Fruit fly (Drosophila melanogaster) whole organism, embryonic: ENCODE measurements around the gene Rsbp15.
A peak's percentile ranks its signal among the peaks of the same experiment; 100 is the strongest.

Experiments used
- CG10321 ChIP-seq: fragments of 200-800 bp; sonication (Bioruptor generic); IDR thresholded peaks from 2 replicates; pipeline ENCODE4 v1.3.6; 2022; ENCODE audit warnings: missing biosample characterization, missing genetic modification characterization
- CG10565 ChIP-seq: fragments of 200-800 bp; sonication (Bioruptor generic); optimal IDR thresholded peaks from 3 replicates; lab custom pipeline; 2016; ENCODE audit warnings: missing biosample characterization, mild to moderate bottlenecking, missing genetic modification characterization
- CG11456 ChIP-seq: fragments of 200-800 bp; sonication (Bioruptor generic); IDR thresholded peaks from 3 replicates; pipeline ENCODE4 v1.3.6; 2022; ENCODE audit warnings: missing biosample characterization, missing genetic modification characterization
- CG11723 ChIP-seq: fragments of 200-800 bp; sonication (Bioruptor generic); optimal IDR thresholded peaks from 2 replicates; lab custom pipeline; 2017; ENCODE audit warnings: missing biosample characterization, mild to moderate bottlenecking, missing genetic modification characterization
- CG12942 ChIP-seq: fragments of 200-800 bp; sonication (Bioruptor generic); optimal IDR thresholded peaks from 3 replicates; lab custom pipeline; 2016; ENCODE audit warnings: missing biosample characterization, missing genetic modification characterization
- CG15011 ChIP-seq: fragments of 200-800 bp; sonication (Bioruptor generic); optimal IDR thresholded peaks from 3 replicates; lab custom pipeline; 2018; ENCODE audit warnings: missing biosample characterization, mild to moderate bottlenecking, missing genetic modification characterization
- CG17385 ChIP-seq: fragments of 200-800 bp; sonication (Bioruptor generic); optimal IDR thresholded peaks from 3 replicates; lab custom pipeline; 2018; ENCODE audit warnings: missing biosample characterization, mild to moderate bottlenecking, missing genetic modification characterization
- CG18011 ChIP-seq: fragments of 200-800 bp; sonication (Bioruptor generic); optimal IDR thresholded peaks from 2 replicates; lab custom pipeline; 2017; ENCODE audit warnings: missing biosample characterization, missing genetic modification characterization, mild to moderate bottlenecking, moderate library complexity, missing genotype
- CG2120 ChIP-seq: fragments of 200-800 bp; sonication (Bioruptor generic); optimal IDR thresholded peaks from 3 replicates; lab custom pipeline; 2016; ENCODE audit warnings: missing biosample characterization, missing genetic modification characterization
- CG2875 ChIP-seq: fragments of 200-800 bp; sonication (Bioruptor generic); optimal IDR thresholded peaks from 2 replicates; lab custom pipeline; 2017; ENCODE audit warnings: missing biosample characterization, mild to moderate bottlenecking, missing genetic modification characterization, missing genetic modification reagents
- CG32532 ChIP-seq: fragments of 200-800 bp; sonication (Bioruptor generic); IDR thresholded peaks from 2 replicates; pipeline ENCODE4 v1.3.6; 2022; ENCODE audit warnings: missing biosample characterization, missing genetic modification characterization
- CG34224 ChIP-seq: fragments of 200-800 bp; sonication (Bioruptor generic); IDR thresholded peaks from 3 replicates; pipeline ENCODE4 v1.3.6; 2022; ENCODE audit warnings: missing biosample characterization, missing genetic modification characterization; ENCODE audit not compliant: partially characterized antibody
- CG4730 ChIP-seq: fragments of 200-800 bp; sonication (Bioruptor generic); IDR thresholded peaks from 2 replicates; pipeline ENCODE4 v1.3.6; 2022; ENCODE audit warnings: missing biosample characterization, missing genetic modification characterization
- CG5953 ChIP-seq: fragments of 200-800 bp; sonication (Bioruptor generic); IDR thresholded peaks from 2 replicates; pipeline ENCODE4 v1.3.6; 2022; ENCODE audit warnings: missing biosample characterization, missing genetic modification characterization
- CG7963 ChIP-seq: fragments of 200-800 bp; sonication (Bioruptor generic); IDR thresholded peaks from 3 replicates; pipeline ENCODE4 v1.3.6; 2022; ENCODE audit warnings: missing biosample characterization, missing genetic modification characterization; ENCODE audit not compliant: partially characterized antibody
- CG8290 ChIP-seq, 3 experiments: fragments of 200-800 bp; sonication (Bioruptor generic); optimal IDR thresholded peaks; 2 replicates each; lab custom pipeline; 2016 to 2019; ENCODE audit warnings: missing biosample characterization in 3 of 3, missing genetic modification characterization in 3 of 3, mild to moderate bottlenecking in 2 of 3, moderate library complexity in 1 of 3
- CG9932 ChIP-seq: fragments of 200-800 bp; sonication (Bioruptor generic); IDR thresholded peaks from 2 replicates; pipeline ENCODE4 v1.3.6; 2022; ENCODE audit warnings: missing biosample characterization, missing genetic modification characterization
- Dp ChIP-seq: fragments of 200-800 bp; sonication (Bioruptor generic); optimal IDR thresholded peaks from 2 replicates; lab custom pipeline; 2018; ENCODE audit warnings: missing biosample characterization, mild to moderate bottlenecking, missing genetic modification characterization, moderate library complexity
- Fer3 ChIP-seq: fragments of 200-800 bp; sonication (Bioruptor generic); optimal IDR thresholded peaks from 2 replicates; lab custom pipeline; 2018; ENCODE audit warnings: missing biosample characterization, mild to moderate bottlenecking, missing genetic modification characterization, moderate library complexity
- HLH4C ChIP-seq: fragments of 200-800 bp; sonication (Bioruptor generic); IDR thresholded peaks from 3 replicates; pipeline ENCODE4 v1.3.6; 2022; ENCODE audit warnings: missing biosample characterization, missing genetic modification characterization; ENCODE audit not compliant: partially characterized antibody
- HmgZ ChIP-seq: fragments of 200-800 bp; sonication (Bioruptor generic); optimal IDR thresholded peaks from 2 replicates; lab custom pipeline; 2018; ENCODE audit warnings: missing biosample characterization, mild to moderate bottlenecking, missing genetic modification characterization
- Lim3 ChIP-seq: fragments of 200-800 bp; sonication (Bioruptor generic); IDR thresholded peaks from 2 replicates; pipeline ENCODE4 v1.3.6; 2022; ENCODE audit warnings: missing biosample characterization, missing genetic modification characterization
- Mad ChIP-seq: fragments of 200-800 bp; sonication (Bioruptor generic); optimal IDR thresholded peaks from 2 replicates; lab custom pipeline; 2016; ENCODE audit warnings: missing biosample characterization, missing genetic modification characterization
- Mrtf ChIP-seq: fragments of 200-800 bp; sonication (Bioruptor generic); IDR thresholded peaks from 3 replicates; pipeline ENCODE4 v1.3.6; 2022; ENCODE audit warnings: missing biosample characterization, missing genetic modification characterization
- Tbp ChIP-seq: fragments of >200 bp; optimal IDR thresholded peaks from 2 replicates; lab custom pipeline; 2018; ENCODE audit warnings: missing biosample characterization, missing genetic modification characterization
- Trl ChIP-seq, 3 experiments: fragments of >200 bp in 2 of 3; fragments of 200-800 bp in 1 of 3; sonication (Bioruptor generic) in 1 of 3; optimal IDR thresholded peaks; 2 replicates in 1 of 3; 3 replicates in 2 of 3; lab custom pipeline; 2016 to 2017; ENCODE audit warnings: missing biosample characterization in 1 of 3, missing genetic modification characterization in 1 of 3
- bbx ChIP-seq: fragments of 200-800 bp; sonication (Bioruptor generic); IDR thresholded peaks from 2 replicates; pipeline ENCODE4 v1.3.6; 2022; ENCODE audit warnings: missing biosample characterization, missing genetic modification characterization; ENCODE audit not compliant: partially characterized antibody
- chif ChIP-seq, 2 experiments: fragments of 200-800 bp; sonication (Bioruptor generic); optimal IDR thresholded peaks; 3 replicates each; lab custom pipeline; 2016; ENCODE audit warnings: missing biosample characterization in 2 of 2, missing genetic modification characterization in 2 of 2
- chm ChIP-seq: fragments of 200-800 bp; sonication (Bioruptor generic); IDR thresholded peaks from 2 replicates; pipeline ENCODE4 v1.3.6; 2022; ENCODE audit warnings: missing biosample characterization, missing genetic modification characterization
- corto ChIP-seq: fragments of 200-800 bp; sonication (Bioruptor generic); optimal IDR thresholded peaks from 2 replicates; lab custom pipeline; 2016; ENCODE audit warnings: missing biosample characterization, mild to moderate bottlenecking, missing genetic modification characterization, moderate library complexity
- croc ChIP-seq: fragments of 200-800 bp; sonication (Bioruptor generic); conservative IDR thresholded peaks from 3 replicates; pipeline ENCODE4 v1.3.6; 2022; ENCODE audit warnings: missing biosample characterization, missing genetic modification characterization
- da ChIP-seq: fragments of 200-800 bp; sonication (Bioruptor generic); optimal IDR thresholded peaks from 2 replicates; lab custom pipeline; 2016; ENCODE audit warnings: missing biosample characterization, missing genetic modification characterization
- emc ChIP-seq: fragments of 200-800 bp; sonication (Bioruptor generic); optimal IDR thresholded peaks from 2 replicates; lab custom pipeline; 2016; ENCODE audit warnings: missing biosample characterization, missing genetic modification characterization
- gt ChIP-seq: fragments of 200-800 bp; sonication (Bioruptor generic); IDR thresholded peaks from 2 replicates; pipeline ENCODE4 v1.3.6; 2022; ENCODE audit warnings: missing biosample characterization, missing genetic modification characterization
- hb ChIP-seq: fragments of 200-800 bp; sonication (Bioruptor generic); IDR thresholded peaks from 3 replicates; pipeline ENCODE4 v1.3.6; 2022; ENCODE audit warnings: missing biosample characterization, missing genetic modification characterization; ENCODE audit not compliant: partially characterized antibody
- lab ChIP-seq: fragments of 200-800 bp; sonication (Bioruptor generic); optimal IDR thresholded peaks from 3 replicates; lab custom pipeline; 2017; ENCODE audit warnings: missing biosample characterization, missing genetic modification characterization, mild to moderate bottlenecking, moderate library complexity, missing genetic modification reagents
- mirr ChIP-seq: fragments of 200-800 bp; sonication (Bioruptor generic); optimal IDR thresholded peaks from 3 replicates; lab custom pipeline; 2018; ENCODE audit warnings: missing biosample characterization, mild to moderate bottlenecking, missing genetic modification characterization
- nmo ChIP-seq: fragments of 200-800 bp; sonication (Bioruptor generic); optimal IDR thresholded peaks from 2 replicates; lab custom pipeline; 2018; ENCODE audit warnings: missing biosample characterization, mild to moderate bottlenecking, missing genetic modification characterization, moderate library complexity
- pb ChIP-seq: fragments of 200-800 bp; sonication (Bioruptor generic); optimal IDR thresholded peaks from 3 replicates; lab custom pipeline; 2016; ENCODE audit warnings: missing biosample characterization, missing genetic modification characterization
- pzg ChIP-seq: fragments of 200-800 bp; sonication (Bioruptor generic); optimal IDR thresholded peaks from 3 replicates; lab custom pipeline; 2018; ENCODE audit warnings: missing biosample characterization, mild to moderate bottlenecking, missing genetic modification characterization, moderate library complexity
- sc ChIP-seq, 3 experiments: fragments of >200 bp in 2 of 3; fragments of 200-800 bp in 1 of 3; sonication (Bioruptor generic) in 1 of 3; optimal IDR thresholded peaks; 2 replicates in 2 of 3; 3 replicates in 1 of 3; lab custom pipeline; 2017; ENCODE audit warnings: mild to moderate bottlenecking in 1 of 3, missing biosample characterization in 1 of 3, missing genetic modification characterization in 1 of 3, missing genetic modification reagents in 1 of 3
- scrt ChIP-seq: fragments of 200-800 bp; sonication (Bioruptor generic); optimal IDR thresholded peaks from 2 replicates; lab custom pipeline; 2018; ENCODE audit warnings: missing biosample characterization, mild to moderate bottlenecking, missing genetic modification characterization, moderate library complexity
- slou ChIP-seq: fragments of 200-800 bp; sonication (Bioruptor generic); optimal IDR thresholded peaks from 3 replicates; lab custom pipeline; 2016; ENCODE audit warnings: missing biosample characterization, missing genetic modification characterization
- sr ChIP-seq: fragments of 200-800 bp; sonication (Bioruptor generic); IDR thresholded peaks from 3 replicates; pipeline ENCODE4 v1.3.6; 2022; ENCODE audit warnings: missing biosample characterization, missing genetic modification characterization
- ssp ChIP-seq: fragments of 200-800 bp; sonication (Bioruptor generic); IDR thresholded peaks from 2 replicates; pipeline ENCODE4 v1.3.6; 2022; ENCODE audit warnings: missing biosample characterization, missing genetic modification characterization
- sug ChIP-seq: fragments of 200-800 bp; optimal IDR thresholded peaks from 2 replicates; lab custom pipeline; 2019; ENCODE audit warnings: missing biosample characterization, mild to moderate bottlenecking, missing genetic modification characterization, moderate library complexity
- twi ChIP-seq: fragments of 200-800 bp; optimal IDR thresholded peaks from 2 replicates; lab custom pipeline; 2019; ENCODE audit warnings: missing biosample characterization, mild to moderate bottlenecking, missing genetic modification characterization, moderate library complexity
- vfl ChIP-seq: fragments of 200-800 bp; sonication (Bioruptor generic); optimal IDR thresholded peaks from 2 replicates; lab custom pipeline; 2016; ENCODE audit warnings: missing biosample characterization, missing genetic modification characterization
- zen ChIP-seq: fragments of 200-800 bp; sonication (Bioruptor generic); optimal IDR thresholded peaks from 3 replicates; lab custom pipeline; 2018; ENCODE audit warnings: missing biosample characterization, mild to moderate bottlenecking, missing genetic modification characterization, moderate library complexity
- zen2 ChIP-seq: fragments of 200-800 bp; sonication (Bioruptor generic); IDR thresholded peaks from 3 replicates; pipeline ENCODE4 v1.3.6; 2022; ENCODE audit warnings: missing biosample characterization, missing genetic modification characterization; ENCODE audit not compliant: partially characterized antibody

The Rsbp15 gene

dm6 chr3R:12219497-12219896 lies 2.7 kb upstream of the Rsbp15 start, which contains the start of gene Cog1 (continued):
- TF ChIP-seq Lim3 (GFP tag; lab: Robert Waterston, UW) = no peak
- peak; percentile 73 for TF ChIP-seq bbx (GFP tag; lab: Robert Waterston, UW)
- no peak for TF ChIP-seq mirr
- TF ChIP-seq CG2120 (GFP tag; lab: Kevin White, UChicago) = no peak
- TF ChIP-seq croc (GFP tag; lab: Robert Waterston, UW) = no peak
- TF ChIP-seq chif (GFP tag; optimal IDR thresholded peaks at IDR 0.05; lab: Kevin White, UChicago) = no peak
- peak; percentile 79 for TF ChIP-seq CG34224 (GFP tag; lab: Robert Waterston, UW)
- no peak for TF ChIP-seq nmo
- no peak for TF ChIP-seq chm (GFP tag; lab: Robert Waterston, UW)
- TF ChIP-seq corto = no peak
- no peak for TF ChIP-seq sc (optimal IDR thresholded peaks at IDR 0.05; lab: Kevin White, UChicago)
- no peak for TF ChIP-seq sc (GFP tag; optimal IDR thresholded peaks at IDR 0.05; lab: Kevin White, UChicago)
- no peak for TF ChIP-seq sr (GFP tag; lab: Robert Waterston, UW)
- TF ChIP-seq Fer3 (tag; lab: Kevin White, UChicago) = no peak
- no peak for TF ChIP-seq twi (tag; lab: Kevin White, UChicago)
- TF ChIP-seq scrt (GFP tag; lab: Kevin White, UChicago) = no peak
- TF ChIP-seq CG5953 (GFP tag; lab: Robert Waterston, UW) = no peak
- no peak for TF ChIP-seq CG15011 (GFP tag; lab: Kevin White, UChicago)
- TF ChIP-seq Tbp (GFP tag; lab: Kevin White, UChicago) = no peak
- no peak for TF ChIP-seq da (GFP tag; lab: Kevin White, UChicago)
- TF ChIP-seq emc = no peak
- no peak for TF ChIP-seq Mrtf (GFP tag; lab: Robert Waterston, UW)
- TF ChIP-seq ssp (GFP tag; lab: Robert Waterston, UW) = no peak
- no peak for TF ChIP-seq CG9932
- no peak for TF ChIP-seq gt
- TF ChIP-seq CG11456 (GFP tag; lab: Robert Waterston, UW) = no peak
- no peak for TF ChIP-seq Mad (GFP tag; lab: Kevin White, UChicago)
- no peak for TF ChIP-seq HmgZ (tag; lab: Kevin White, UChicago)
- no peak for TF ChIP-seq lab (GFP tag; lab: Kevin White, UChicago)
- no peak for TF ChIP-seq CG8290 (GFP tag; optimal IDR thresholded peaks at IDR 0.05; lab: Kevin White, UChicago)
- no peak for TF ChIP-seq CG8290 (tag; optimal IDR thresholded peaks at IDR 0.05; lab: Kevin White, UChicago)
- TF ChIP-seq Trl (optimal IDR thresholded peaks at IDR 0.05; lab: Kevin White, UChicago) = no peak
- no peak for TF ChIP-seq Trl (GFP tag; optimal IDR thresholded peaks at IDR 0.05; lab: Kevin White, UChicago)
- no peak for TF ChIP-seq CG4730 (GFP tag; lab: Robert Waterston, UW)
- peak; percentile 42 for TF ChIP-seq pzg
- no peak for TF ChIP-seq CG2875
- no peak for TF ChIP-seq CG17385
- TF ChIP-seq HLH4C (GFP tag; lab: Robert Waterston, UW) = peak; percentile 63; the same call in 2 of the 3 replicates
- TF ChIP-seq Dp (GFP tag; lab: Kevin White, UChicago) = peak; percentile 5
- TF ChIP-seq slou (GFP tag; lab: Kevin White, UChicago) = no peak
- TF ChIP-seq CG10565 (GFP tag; lab: Kevin White, UChicago) = no peak
- no peak for TF ChIP-seq sug (tag; lab: Kevin White, UChicago)
- TF ChIP-seq vfl (GFP tag; lab: Kevin White, UChicago) = no peak
- no peak for TF ChIP-seq CG18011 (GFP tag; lab: Kevin White, UChicago)
- TF ChIP-seq zen (tag; lab: Kevin White, UChicago) = no peak
- no peak; the same call in 2 of the 3 replicates for TF ChIP-seq hb (GFP tag; lab: Robert Waterston, UW)
- TF ChIP-seq CG11723 = no peak
- TF ChIP-seq zen2 (GFP tag; lab: Robert Waterston, UW) = peak; percentile 75
- peak; percentile 39; the same call in 2 of the 3 replicates for TF ChIP-seq CG7963 (GFP tag; lab: Robert Waterston, UW)
- TF ChIP-seq CG10321 (GFP tag; lab: Robert Waterston, UW) = no peak
- no peak for TF ChIP-seq CG32532 (GFP tag; lab: Robert Waterston, UW)
- no peak for TF ChIP-seq pb (GFP tag; lab: Kevin White, UChicago)
- no peak for TF ChIP-seq CG12942 (GFP tag; lab: Kevin White, UChicago)
